Worm (Caenorhabditis elegans): Measurements from ENCODE around the gene slcf-2.

DNA sequence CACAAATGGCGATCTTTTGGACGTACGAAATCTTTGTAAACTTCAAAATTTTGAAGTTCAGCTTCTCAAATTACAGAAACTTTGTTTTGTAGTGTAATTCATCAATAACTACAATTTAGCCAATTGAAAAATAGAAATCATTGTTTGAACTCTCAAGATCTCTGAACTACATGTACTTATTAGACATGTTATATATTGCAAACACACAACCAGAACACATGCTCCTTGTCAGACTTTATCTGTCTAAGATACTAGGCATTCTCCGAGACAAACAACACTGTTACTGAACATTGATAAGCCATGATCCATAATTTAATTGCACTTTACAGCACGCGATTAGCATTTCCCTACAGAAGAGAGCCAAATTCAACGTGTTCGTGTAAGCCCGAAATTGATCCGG, 30.9 kb downstream of the slcf-2 start, which contains the start of gene ZK813.6:
- no peak for TF ChIP-seq him-1 (tag; optimal IDR thresholded peaks at IDR 0.05)
- TF ChIP-seq dao-5 (tag; optimal IDR thresholded peaks at IDR 0.05), result no peak
- no peak for TF ChIP-seq W03F9.2 (tag; optimal IDR thresholded peaks at IDR 0.05)

Data from whole organism, L4/young adult.